Fruit fly (Drosophila melanogaster) ovary, adult (tissue): ENCODE data around the gene CG9098.

Source experiments
- CG17801 ChIP-seq: fragments of 200-800 bp; optimal IDR thresholded peaks from 2 replicates; lab custom pipeline; 2019; ENCODE audit warnings: missing biosample characterization, mild to moderate bottlenecking, missing genetic modification characterization, moderate library complexity; ENCODE audit not compliant: partially characterized antibody

Gene CG9098

dm6 chr2L:5958581-5959177 lies 53.5 kb downstream of the CG9098 start, which contains the start of gene Vm26Ac:
Gene Vm26Ac (minus strand): TSS chr2L:5958631.
- TF ChIP-seq CG17801: no peak
